Worm (Caenorhabditis elegans) whole organism, L4/young adult: ENCODE results near the gene asns-1.

Experiments used
- W03F9.2 ChIP-seq: fragments of 150-350 bp; optimal IDR thresholded peaks from 2 replicates; lab custom pipeline; 2014; ENCODE audit warnings: missing biosample characterization, missing genetic modification characterization
- dao-5 ChIP-seq: sonication (generic microtip); optimal IDR thresholded peaks from 2 replicates; lab custom pipeline; 2016; ENCODE audit warnings: missing genotype, missing genetic modification characterization, moderate library complexity, missing compliant biosample characterization
- him-1 ChIP-seq: sonication (generic microtip); optimal IDR thresholded peaks from 2 replicates; lab custom pipeline; 2016; ENCODE audit warnings: missing genotype, missing genetic modification reagents, missing genetic modification characterization, missing compliant biosample characterization

- TF ChIP-seq him-1 (tag; lab: Kevin White, UChicago) (no peak), W03F9.2 (tag; lab: Kevin White, UChicago) (no peak), dao-5 (tag; lab: Kevin White, UChicago) (no peak)
Measured at ce11 chrV:8525774-8526173, 20.2 kb upstream of the asns-1 start, which contains the start of gene otpl-6.
